Fruit fly (Drosophila melanogaster): ENCODE results near the gene Jhbp4.

Gene Jhbp4

DNA sequence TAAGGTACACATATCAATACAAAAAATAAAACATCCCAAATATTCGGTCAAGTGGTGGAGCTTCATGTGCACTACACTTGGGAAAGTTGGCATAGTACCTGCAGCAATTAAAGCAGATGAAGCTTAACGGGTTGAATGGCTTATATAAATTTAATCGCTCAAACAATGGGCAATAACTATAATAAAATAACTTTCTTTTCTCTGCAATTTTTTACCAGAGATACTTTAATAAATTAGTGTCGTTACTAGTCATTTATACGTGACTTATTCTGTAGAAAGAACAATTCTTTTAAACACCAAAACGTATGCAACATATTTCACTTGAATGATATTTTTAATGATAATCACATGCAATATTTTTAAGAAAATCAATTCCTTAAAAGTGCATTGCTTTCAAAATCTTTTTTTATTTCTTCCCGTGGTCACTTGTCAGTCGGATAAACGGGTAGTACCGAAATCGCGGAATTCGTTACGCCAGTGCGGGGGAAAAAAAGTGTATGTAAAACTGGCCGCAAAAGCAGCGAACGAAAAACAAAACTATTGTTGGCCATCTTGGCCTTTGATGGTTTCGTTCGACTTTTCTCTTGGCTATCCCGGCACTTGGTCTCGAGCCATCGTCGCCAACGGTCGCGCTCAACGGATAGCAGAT is at the start of gene Jhbp4:
TSS of gene Jhbp4 (plus strand) at position 599 of the 649 bp plus-strand sequence.
- no peak for TF ChIP-seq noc (tag; optimal IDR thresholded peaks at IDR 0.05)

DNA sequence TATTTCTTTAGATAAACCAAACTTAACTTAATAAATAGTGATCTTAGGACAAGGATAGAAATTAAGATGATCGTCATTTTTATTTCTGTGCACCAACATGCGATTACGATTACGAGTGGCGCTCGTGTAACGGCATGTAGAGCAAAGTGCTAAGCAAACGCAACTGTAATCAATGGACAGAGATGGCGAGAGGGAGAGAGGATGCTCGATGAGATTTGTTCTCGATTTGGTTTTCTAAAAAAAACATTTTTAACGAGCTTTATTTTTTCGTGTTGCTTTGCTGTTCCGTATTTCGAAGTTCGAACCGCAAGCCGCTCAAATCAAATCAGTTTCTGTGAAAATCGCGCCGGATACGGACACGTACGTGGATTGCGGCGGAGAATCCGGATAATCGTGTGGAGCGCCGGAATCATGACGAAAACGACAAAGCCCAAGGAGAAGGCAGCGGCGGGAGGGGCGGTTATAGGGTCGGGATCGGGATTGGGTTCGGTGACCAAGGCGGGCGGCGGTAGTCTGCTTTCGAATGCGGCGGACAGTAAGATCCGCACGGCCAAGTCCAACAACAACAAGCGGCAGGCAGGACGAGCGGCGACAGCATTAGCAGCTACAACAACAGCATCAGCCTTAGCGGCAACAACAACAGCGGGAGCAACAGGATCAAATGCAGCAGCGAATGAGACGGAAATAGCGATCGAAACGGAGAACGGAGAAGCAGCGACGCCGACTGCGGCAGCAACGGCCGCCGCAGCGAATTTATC is 49.3 kb upstream of the Jhbp4 start:
- no peak for TF ChIP-seq noc (tag; optimal IDR thresholded peaks at IDR 0.05)

DNA sequence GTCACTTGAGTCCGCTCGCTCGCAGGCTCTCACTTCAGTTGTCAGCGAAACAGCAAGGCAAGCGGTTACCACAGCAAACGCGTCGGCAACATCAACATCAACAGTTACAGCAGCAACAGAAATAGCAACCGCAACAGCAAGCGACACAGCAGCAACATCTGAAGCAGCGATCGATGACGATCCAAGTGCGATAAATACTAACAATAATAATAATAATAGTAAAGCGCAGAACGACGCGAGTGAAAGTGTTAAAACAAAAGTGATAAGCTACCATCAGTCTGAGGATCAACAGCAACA is 48.8 kb upstream of the Jhbp4 start:
- no peak for TF ChIP-seq noc (tag; optimal IDR thresholded peaks at IDR 0.05)

DNA sequence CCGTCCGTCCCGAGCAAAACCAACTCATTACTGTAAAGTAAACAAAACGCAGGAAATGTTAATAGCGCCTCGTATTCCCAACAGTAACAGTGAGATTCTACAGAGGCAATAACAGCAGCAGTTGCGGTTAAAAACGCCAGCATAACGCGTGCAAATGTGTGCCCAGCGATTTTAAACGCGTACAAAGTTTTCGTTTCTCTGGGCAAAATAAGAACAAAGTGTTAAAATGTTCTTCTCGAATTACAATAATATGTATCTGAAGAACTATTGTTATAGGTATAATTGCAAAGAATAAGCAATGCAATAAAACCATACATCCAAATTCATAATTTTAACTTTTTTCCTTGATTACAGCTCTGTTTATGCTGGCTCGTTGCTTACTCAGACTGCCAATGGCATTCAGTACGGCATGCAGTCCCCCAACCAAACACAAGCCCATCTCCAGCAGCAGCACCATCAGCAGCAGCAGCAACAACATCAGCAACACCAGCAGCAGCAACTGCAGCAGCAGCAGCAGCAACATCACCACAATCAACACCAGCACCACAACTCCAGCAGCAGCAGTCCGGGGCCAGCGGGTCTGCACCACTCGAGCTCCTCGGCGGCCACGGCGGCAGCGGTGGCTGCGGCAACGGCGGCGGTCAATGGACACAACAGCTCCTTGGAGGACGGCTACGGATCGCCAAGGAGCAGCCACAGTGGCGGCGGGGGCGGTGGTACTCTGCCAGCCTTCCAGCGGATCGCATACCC is 44.2 kb upstream of the Jhbp4 start:
- no peak for TF ChIP-seq noc (tag; optimal IDR thresholded peaks at IDR 0.05)

DNA sequence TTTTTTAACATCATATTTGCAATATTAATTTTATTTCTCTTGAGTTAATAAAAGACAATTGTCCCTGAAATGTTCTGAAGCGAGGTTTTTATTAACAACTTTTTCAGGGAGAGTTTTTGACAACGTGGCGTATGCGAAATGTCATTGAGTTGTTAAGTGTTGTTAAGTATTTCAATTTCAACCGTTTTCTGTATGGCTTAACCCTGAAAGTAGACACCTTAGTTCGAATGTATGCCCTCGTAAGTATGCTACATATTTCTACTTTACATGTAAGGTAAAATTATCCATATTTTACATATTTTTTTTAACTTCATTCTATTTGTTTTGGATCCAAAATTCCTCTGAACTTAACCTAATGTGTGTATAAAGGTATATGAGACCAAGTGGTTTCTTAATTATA is 39.3 kb upstream of the Jhbp4 start:
- no peak for TF ChIP-seq noc (tag; optimal IDR thresholded peaks at IDR 0.05)

DNA sequence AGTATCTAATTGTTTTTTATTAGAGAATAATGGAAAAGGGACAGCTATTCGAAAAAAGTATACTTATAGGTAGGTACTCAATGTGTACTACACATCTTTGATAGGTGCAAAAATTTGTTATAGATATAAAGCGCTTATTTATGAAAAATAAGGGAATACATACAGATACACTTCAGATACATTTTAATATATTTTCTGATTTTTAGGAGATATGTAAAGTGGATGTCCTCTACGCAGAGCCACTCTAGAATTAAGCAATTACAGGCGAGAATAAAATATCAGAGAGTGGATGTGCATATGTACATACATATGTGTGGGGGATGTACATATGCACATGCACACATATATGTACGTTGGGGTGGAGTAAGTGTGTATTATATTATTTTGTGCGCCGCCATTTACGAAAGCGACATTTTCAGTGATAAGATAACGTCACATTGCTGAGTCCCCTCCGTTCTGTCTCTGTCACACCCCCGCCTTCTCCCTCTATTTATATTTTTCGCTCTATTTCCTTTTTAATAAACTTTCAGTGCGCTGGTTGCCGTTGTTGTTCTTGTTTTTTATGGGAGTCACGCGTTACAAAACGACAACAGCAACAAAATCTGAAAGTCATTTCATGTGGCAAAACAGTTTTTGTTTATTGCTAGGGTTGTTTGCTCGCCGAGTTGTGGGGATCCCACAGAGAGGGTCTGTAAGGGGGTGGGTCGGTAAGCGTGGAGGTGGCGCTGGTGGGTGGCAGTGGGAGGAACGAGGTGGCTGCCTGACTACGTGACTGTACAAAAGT is 38.4 kb upstream of the Jhbp4 start:
- peak; percentile 86 for TF ChIP-seq noc (tag; optimal IDR thresholded peaks at IDR 0.05)

DNA sequence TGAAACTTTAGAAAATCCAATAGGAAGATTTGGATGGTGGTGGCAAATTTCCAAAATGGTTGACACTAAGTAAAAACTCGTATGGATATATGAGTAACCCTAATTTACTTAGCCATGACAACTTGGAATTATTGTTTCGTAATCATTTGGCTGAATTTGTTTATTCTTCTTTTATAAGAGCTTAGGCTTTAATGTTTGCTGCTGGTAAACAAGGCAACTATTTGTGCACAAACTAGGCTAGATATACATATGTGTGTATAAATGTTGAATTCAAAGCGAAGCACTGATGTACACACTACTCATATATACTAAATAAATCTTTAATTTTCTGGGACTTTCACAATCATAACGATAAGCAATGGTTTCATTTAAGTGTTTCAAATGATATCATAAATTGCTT is 37.4 kb upstream of the Jhbp4 start:
- TF ChIP-seq noc (tag; optimal IDR thresholded peaks at IDR 0.05): no peak

DNA sequence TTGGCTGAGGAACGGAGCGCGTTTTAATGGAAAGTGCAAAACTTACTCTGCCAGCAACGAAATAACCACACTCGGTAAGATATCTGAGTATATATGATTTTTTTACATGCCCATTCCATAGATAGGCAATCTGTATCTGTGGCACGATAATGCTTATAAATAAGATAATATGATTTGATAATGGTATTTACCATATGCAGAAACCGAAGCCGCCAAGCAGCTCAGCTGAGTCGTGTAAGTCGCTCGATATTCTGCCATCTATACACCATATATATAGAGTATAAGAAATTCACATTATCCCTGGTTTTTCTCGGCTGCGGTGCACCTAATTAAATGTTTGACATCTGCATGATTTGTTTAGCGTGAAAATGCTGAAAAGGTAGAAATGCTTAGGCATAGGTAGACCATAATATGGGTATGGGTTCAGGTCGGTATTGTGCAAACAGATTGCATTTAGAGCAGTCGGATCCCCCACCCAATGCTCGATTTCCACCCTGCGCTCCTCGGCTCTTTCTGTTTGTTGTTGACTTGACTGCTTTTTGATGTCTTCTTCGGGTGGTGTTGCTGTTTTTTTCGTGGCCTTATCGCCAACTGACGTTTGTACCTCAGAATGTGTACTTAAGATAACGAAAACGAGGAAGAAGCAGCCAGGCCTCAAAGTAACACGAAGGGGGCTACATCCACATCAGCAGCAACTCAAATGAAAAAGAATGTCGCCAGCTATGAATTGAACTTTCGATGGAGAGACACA is 36.3 kb upstream of the Jhbp4 start:
- TF ChIP-seq noc (tag; optimal IDR thresholded peaks at IDR 0.05): peak; percentile 2

DNA sequence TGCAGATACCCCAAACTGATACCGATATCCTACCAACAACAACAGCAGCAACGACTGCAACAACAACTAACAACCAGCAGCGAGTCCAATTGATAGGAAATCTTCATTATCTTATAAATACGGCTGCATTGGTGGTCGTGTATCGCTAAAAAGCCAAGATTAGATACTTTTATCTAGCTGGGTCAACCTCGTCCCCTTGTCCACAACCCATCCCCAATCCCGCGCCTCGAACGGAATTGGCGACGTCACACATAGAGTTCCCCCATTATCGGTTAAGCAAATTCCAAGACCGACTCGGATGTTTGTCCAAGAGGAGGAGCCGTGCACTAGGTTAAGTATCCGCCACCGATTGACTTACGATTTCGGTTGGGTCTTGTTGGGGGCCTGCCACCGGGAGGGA is 35.0 kb upstream of the Jhbp4 start:
- TF ChIP-seq noc (tag; optimal IDR thresholded peaks at IDR 0.05): no peak

DNA sequence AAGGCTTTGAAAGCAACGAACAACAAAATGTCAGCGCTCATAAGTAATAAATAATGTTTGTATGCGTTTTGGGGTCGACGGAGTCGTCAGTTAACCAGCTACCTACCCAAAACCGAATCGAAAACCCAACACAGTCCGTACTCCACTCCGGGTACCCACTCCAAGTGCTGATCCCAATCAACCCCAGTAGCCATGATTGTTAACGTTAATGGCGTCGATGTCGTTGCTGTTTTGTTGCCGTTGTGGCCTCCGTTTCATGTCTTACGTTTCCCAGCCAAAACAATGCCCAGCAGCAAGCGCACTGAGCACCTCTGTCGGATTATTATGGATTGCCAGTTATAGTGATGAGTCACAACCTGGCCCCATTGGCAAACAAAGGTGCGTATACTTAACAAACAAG is 34.3 kb upstream of the Jhbp4 start, which contains the start of gene GATAe:
TSS of gene GATAe (plus strand) at position 76 of the 400 bp plus-strand sequence.
- no peak for TF ChIP-seq noc (tag; optimal IDR thresholded peaks at IDR 0.05)

DNA sequence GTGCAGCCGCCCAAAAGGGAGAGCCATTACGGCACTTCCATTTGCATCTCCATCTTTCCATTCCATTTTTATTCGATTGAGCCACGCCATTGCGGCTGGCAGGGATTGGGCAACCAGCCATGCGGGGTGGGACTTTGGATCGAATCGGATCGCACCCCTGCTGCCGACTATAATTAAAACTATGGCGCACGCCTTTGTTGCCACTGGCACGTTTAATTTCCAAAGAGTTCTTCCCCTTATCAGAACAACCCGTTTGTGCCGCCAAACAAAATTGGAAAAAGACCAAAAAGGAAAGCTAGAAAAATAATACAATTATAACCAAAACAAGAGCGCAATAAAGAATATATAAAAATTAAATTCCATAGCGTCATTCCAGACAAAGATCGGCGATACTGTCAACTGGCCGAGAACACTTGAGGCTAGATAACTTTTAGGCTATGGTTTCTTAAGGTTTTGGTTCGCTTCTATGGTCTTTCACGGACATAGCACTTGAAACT is 33.2 kb upstream of the Jhbp4 start:
- no peak for TF ChIP-seq noc (tag; optimal IDR thresholded peaks at IDR 0.05)

DNA sequence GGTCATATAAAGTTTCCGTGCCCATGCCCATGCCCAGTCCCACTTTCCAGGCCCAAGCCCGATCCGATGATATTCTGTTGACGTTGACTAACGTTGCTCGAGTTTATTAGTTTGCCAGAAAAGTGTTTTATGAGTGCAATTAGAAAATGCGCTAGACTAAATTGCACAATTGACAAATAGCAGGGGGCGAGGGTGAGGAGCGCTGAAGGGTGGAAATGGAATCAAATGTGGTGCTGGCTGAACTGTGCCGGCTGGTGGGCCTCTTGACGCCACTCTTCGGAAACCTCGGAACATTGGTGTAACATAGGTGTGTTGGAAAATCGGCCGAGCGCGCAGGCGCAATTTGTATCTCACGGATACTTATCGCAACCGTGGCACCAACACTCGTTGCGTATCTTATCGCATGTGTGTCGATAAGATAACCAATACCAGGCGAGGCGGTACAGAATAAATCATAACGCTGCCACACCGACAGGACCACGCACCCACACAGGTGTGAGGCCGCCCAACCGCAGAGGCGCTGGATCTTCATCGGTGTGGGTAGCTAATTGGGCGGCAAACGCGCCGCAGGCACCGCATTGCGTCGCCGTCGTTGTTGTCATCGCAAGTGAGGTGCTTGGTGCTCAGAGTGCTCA is 31.5 kb upstream of the Jhbp4 start:
- TF ChIP-seq noc (tag; optimal IDR thresholded peaks at IDR 0.05): peak; percentile 54

DNA sequence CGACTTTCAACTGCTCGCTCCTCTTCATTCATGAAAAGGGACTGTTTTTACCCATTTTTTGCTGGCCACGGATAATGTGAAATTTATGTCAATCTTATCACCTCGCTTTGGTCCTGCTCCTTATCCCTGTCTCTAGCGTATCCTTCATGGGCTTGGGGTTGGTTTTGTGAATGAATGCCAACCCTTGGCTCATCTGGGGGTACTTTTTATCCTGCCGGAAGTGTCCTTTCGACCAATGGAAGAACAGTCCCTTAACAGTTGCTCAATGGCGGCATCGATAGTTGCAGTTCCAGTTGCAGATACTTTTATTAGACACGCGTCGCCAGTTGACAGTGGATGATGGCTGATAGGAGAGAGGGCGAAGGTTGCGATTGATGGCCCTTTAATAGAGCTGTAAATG is 29.7 kb upstream of the Jhbp4 start:
- no peak for TF ChIP-seq noc (tag; optimal IDR thresholded peaks at IDR 0.05)

DNA sequence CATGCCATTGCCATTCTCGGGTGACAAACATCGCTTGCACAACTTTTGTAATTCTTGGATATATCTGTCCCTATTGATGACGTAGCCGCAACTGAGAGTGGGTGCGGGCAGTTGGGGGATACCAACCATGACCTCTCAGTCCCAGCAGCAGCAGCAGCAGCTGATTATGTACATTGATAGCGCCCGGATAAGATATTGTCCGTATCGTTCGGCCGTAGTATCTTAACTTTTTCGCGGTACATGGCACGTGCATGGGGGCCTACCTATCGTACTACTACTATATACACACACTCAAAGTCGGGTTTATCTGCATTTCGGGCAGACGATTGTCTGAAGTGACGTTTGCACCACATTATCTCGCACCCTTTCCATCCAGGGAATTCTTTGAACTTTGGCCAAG is 28.7 kb upstream of the Jhbp4 start:
- TF ChIP-seq noc (tag; optimal IDR thresholded peaks at IDR 0.05): no peak

DNA sequence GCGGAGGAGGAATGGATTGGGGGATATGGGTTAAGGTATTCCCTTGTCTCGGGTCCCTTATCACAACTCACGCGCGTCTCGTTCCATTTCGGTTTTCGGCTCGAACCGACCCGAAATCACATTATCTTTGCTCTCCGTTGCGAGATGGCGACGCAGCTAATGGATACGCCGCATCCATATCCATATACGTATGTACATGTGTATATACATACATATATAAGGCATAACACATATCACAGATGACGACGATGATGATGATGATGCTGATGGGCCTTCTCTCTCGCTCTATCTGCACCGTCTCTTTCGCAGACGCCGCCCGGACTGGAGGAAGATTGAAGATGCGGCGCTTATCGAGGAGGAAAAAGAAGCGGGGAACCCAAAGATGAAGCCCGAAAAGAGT is 21.3 kb upstream of the Jhbp4 start:
- no peak for TF ChIP-seq noc (tag; optimal IDR thresholded peaks at IDR 0.05)
